Worm (Caenorhabditis elegans): ENCODE measurements around the gene rde-8.

Gene rde-8

DNA sequence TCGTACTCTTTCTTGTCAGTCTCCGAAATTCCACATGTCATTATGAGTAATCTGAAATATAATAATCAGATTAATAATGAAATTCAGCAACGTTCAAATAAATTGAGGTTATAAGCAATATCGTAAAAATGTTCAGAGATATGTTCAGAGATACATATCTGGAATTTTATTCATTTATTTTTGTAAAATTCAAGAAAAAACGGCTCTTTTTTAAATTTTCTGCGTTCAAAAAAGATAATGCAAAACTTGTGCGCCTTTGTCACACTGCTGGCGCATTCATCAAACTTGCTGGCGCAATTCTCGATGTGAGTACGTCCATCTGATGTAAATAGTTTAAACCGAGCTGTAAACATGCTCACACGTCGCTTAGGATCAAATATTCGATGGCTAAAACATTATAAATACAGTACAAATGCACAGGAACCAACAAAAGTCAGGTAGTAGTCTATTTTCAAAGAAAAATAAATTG lies at the start of gene rde-8, which contains the start of gene ZC477.3:
Gene rde-8, minus strand, starts transcription at position 51 of the 469 bp plus-strand sequence.
Gene ZC477.3, plus strand, starts transcription at position 282 of the 469 bp plus-strand sequence.
- TF ChIP-seq unc-62 (GFP tag; optimal IDR thresholded peaks at IDR 0.05): no peak

DNA sequence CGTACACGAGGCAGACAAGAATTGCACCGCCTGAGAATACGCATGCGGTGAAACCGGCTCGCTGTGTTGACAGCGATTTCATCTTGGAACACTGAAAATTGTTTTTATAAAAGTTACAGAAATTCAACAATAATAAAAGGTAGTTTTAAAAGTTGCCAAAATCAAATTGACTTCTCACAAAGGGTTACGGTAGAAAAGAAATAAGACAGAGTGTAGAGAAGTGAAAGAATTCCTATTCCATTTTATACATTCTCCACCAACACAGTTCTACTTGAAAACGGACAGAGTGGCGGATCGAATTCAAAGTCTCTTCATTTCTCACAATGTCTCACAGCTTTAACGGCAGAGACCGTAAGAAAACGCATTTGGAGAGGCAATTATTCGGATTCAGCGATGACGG lies 49.3 kb upstream of the rde-8 start, which contains the start of gene col-113:
Gene col-113, minus strand, starts transcription at position 101 of the 400 bp plus-strand sequence.
- no peak for TF ChIP-seq unc-62 (GFP tag; optimal IDR thresholded peaks at IDR 0.05)

DNA sequence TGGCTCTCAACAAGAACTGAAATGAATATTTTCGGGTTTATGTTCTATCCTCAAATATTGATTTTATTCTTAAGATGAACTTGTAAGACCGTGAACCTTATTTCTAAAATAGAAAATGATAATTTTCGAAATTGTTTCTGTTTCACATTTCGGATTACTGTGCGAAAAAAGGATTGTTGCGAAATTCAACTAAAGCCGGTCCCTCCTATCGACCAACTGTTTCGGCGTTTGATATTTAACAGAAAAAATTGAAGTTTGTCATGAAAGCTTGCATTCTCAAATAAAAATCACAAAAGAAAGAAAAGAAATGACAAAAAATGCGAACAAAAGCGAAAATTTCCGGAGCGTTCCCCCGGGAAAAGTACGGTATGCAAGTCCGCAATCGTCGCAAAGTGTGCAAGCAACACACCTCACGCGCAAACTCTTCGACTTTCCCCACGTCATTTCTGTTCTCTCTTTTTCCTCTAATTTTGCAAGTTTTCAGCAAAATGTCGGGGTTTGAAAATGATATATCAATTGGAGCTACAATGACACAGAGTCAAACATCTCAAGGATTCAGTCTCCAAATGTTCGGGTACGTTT lies 46.0 kb upstream of the rde-8 start, which contains the start of gene C34D4.4:
Gene C34D4.4, plus strand, starts transcription at position 342 of the 582 bp plus-strand sequence.
- TF ChIP-seq unc-62 (GFP tag; optimal IDR thresholded peaks at IDR 0.05): no peak

DNA sequence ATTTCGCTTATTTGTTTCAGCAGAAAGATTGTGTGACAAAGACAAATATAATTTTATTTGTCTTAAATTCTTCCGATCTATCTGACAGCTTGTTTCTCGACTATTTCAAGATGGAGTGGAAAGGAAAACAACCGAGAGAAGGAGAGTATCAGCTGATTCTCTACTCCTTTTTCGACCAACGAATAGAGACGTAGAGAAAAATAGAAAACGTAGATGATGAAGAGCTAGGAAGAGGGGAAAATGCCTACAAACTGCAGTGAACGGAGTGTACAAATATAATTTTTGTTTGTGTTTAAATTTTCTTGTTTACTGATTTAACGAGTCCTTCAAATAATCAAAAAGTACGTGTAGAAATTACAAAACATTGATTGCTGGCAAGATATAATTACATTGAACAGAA lies 44.7 kb upstream of the rde-8 start:
- TF ChIP-seq unc-62 (GFP tag; optimal IDR thresholded peaks at IDR 0.05): no peak

DNA sequence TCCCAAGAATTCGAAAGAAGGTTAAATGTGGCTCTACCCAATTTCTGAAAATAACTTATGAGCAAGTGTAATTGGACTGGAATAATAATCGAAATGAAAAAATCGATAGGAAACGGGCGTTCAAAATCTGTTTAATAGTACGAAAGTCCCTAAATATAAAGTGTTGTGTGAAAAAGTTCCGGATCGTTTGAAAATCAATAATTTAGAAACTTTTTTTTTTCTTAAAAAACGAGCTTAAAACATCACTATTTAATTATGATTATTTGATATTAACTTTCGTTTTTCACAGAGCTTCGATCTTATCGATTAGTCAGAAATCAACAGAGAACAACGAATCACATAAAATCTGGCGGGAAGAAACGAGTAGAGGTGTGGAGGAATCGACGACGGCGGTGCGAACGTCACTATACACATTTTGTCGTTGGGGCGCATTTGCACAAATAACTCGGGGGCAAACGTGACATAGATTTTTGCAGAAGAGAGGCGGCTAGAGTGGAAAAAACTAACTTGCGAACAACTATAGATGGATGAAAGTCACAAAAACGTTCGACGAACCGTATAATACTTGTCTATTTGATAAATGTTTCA lies 41.7 kb upstream of the rde-8 start, which contains the start of gene hecd-1:
Gene hecd-1, minus strand, starts transcription at position 51 of the 588 bp plus-strand sequence.
- TF ChIP-seq unc-62 (GFP tag; optimal IDR thresholded peaks at IDR 0.05): no peak

DNA sequence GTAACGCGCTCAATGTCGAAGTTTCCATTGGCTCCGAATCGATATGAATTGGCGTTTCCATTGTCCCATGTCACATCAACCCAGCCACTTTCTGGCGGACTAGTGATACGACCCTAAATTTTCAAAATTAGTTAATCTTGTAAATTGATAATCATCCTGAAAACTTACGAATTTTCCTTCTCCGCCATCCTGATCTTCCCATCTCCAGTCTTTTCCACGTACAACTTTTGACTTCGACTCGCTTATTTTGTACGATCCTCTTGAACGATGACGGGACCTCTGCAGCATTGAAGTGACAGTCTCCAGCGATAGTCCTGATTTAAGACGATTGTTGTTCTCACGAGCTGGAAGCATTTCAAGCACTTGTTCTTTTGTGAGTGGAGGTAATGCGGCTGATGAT lies 36.1 kb upstream of the rde-8 start:
- TF ChIP-seq unc-62 (GFP tag; optimal IDR thresholded peaks at IDR 0.05): no peak

DNA sequence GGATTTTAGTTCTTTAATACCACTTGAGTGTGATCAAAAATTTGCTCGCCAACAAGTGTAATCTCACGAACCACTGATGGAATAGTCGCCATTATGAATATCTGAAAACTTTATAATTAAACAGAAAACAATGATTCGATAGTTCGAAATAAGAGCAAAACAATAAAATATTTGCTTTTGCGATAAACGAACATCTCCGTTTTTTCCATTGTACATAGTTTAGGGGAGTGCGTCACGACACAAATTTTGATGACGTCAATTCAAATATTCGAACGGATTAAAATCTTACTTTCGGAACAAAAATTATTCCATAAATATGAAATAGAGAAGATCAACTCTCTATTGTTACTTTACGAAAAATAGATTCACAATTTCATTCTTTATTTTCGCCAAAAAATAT lies 30.9 kb upstream of the rde-8 start, which contains the start of gene mutd-1:
Gene mutd-1, minus strand, starts transcription at position 101 of the 400 bp plus-strand sequence.
- TF ChIP-seq unc-62 (GFP tag; optimal IDR thresholded peaks at IDR 0.05): no peak

DNA sequence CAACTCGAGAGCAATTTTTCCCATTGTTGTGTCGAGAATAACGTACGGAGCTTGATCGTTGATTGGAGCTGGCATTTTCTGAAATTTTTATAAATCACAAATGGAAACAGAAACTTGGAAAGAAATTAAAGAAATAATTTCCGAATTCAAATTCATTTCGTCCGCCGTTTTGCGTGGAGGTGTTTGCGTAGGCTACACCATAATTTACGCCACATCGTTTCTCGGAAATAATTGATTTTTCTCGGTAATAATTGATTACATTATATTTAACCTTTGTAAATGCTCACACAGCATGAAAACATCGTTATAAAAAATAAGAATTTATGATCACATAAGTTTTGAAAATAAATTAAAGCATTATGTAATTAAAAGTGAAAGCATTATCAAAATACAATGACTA lies 30.1 kb upstream of the rde-8 start, which contains the start of gene cyn-12:
Gene cyn-12, minus strand, starts transcription at position 78 of the 400 bp plus-strand sequence.
- TF ChIP-seq unc-62 (GFP tag; optimal IDR thresholded peaks at IDR 0.05): no peak

DNA sequence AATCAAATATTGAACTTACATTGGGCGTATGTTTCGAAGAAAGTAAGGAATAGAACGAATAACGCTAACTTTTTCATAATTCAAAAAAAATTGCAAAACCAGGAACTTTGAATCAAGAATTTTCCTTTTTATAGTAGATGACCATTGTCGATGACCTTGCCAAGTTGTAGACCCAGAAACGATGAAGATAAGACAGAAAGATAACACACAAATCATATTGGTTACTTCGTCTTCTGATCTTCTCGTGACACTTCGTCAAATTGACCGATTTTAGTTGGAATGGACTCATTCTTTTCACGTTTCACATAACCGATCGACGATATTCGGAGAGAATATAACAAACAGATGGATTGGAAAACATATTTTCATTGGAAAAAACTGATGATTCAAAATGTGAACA lies 28.7 kb upstream of the rde-8 start, which contains the start of gene grsp-3:
Gene grsp-3, minus strand, starts transcription at position 149 of the 400 bp plus-strand sequence.
- TF ChIP-seq unc-62 (GFP tag; optimal IDR thresholded peaks at IDR 0.05): no peak

DNA sequence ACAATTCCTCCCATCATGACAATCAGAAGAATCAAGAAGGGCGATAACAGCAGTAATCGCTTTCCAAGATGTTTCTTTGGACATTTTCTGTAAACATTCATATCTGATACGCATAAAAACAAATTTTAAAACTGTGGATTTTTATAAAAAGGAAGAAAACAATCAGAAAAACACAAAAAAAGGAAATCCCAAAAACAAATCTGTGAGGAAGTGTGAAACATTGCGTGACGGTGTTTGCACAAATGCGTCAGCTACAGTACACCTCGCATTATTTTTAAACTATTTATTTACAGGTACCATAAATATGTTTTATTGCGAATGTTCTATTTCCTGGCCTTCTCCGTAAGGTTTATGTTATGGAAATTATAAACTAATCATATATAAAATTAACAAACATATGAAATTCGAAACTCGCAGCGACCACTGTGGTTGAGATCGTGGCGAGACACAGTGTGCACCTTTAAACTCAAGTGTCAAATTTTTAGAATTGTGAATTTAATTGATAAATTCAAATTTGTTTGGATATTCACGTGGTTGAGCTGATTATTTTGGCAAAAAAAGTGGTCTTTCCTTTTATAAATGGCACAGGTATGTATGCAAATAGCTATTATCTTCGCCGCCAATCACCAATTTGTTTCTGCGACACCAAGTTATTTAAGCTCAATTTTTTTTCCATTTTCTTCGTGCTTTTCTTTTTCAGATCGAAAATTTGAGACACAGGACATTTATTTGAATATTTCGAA lies 18.4 kb upstream of the rde-8 start, which contains the start of the genes C34D4.10 and str-48:
Gene C34D4.10, minus strand, starts transcription at position 101 of the 743 bp plus-strand sequence.
Gene str-48, plus strand, starts transcription at position 693 of the 743 bp plus-strand sequence.
- TF ChIP-seq unc-62 (GFP tag; optimal IDR thresholded peaks at IDR 0.05): no peak

DNA sequence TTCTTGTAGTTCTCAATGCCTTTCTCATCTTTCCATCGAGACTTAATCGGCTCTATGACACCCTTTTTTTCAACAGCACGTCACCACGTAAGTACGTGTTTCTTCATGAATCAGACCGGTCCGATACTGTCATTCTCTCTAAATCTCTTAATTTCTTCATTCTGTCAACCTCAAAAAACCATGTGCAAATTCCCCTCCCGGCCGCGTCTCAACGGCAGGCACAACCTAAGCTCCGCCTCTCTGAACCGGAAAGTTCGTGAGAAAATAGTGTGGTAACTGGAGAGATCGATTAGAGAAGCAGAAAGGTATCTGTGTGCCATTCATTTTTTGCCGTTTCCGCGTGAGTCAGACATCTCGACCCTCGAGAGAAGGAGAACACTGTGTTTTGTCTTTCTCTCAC lies 11.5 kb upstream of the rde-8 start, which contains the start of gene nas-8:
Gene nas-8, plus strand, starts transcription at position 301 of the 400 bp plus-strand sequence.
- no peak for TF ChIP-seq unc-62 (GFP tag; optimal IDR thresholded peaks at IDR 0.05)

DNA sequence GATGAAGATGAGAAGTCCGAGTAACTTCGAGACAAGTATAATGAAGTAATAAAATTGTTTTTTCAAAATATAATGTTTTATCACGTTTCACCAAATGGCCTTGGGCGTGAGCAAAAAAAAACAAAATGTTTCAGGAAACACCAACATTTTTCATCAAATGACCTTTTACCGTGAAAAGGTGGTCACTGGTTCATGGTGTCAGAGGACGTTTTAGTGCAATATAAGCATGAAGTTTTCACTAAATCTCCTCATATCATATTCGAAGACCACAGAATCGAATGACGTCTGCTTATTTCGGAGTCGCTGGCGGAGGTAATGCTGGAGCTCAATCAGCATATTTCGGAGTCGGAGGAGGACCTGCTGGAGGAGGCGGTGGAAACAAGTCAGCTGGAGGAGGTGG lies 8.3 kb upstream of the rde-8 start, which contains the start of the genes ZC477.7 and ssq-3:
Gene ZC477.7, minus strand, starts transcription at position 101 of the 400 bp plus-strand sequence.
Gene ssq-3, plus strand, starts transcription at position 251 of the 400 bp plus-strand sequence.
- TF ChIP-seq unc-62 (GFP tag; optimal IDR thresholded peaks at IDR 0.05): no peak

DNA sequence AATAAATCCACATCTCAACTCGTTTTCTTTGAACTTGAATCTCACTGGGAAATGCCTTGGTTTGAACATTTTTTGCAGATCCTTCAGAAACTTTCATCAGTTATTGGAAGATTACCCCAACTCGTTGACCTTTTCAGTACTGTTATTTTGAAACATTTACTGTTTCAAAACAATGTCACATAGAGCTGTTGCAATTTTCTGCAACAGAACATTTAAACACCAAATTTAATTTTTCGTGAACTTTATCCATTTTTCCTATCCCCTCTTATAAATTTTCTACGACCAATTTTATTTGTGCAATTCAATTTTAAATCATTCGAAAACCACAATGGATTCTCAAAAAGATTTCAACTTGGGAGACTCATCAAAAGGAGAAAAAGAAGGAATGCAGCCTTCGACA lies 4.8 kb upstream of the rde-8 start, which contains the start of gene ZC477.2:
Gene ZC477.2, plus strand, starts transcription at position 301 of the 400 bp plus-strand sequence.
- no peak for TF ChIP-seq unc-62 (GFP tag; optimal IDR thresholded peaks at IDR 0.05)

DNA sequence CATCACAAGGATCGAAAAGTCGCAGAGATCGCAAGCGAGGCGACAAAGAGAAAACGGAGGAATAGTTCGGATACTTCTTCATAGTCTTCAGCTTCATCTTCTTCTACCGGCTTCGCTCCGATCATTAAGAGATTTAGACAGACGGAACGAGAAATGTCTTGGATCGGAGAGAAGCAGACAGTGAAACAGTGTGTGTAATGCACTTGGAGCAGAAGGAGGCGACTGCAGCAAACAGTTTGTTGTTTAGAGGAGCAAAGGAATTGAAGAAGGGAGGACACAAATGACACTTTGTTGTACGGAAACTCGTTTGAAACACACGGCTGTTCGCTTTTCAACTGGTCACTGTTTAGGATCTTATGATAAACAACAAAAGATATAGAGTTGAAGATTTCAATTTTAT lies 3.7 kb downstream of the rde-8 start:
- no peak for TF ChIP-seq unc-62 (GFP tag; optimal IDR thresholded peaks at IDR 0.05)

DNA sequence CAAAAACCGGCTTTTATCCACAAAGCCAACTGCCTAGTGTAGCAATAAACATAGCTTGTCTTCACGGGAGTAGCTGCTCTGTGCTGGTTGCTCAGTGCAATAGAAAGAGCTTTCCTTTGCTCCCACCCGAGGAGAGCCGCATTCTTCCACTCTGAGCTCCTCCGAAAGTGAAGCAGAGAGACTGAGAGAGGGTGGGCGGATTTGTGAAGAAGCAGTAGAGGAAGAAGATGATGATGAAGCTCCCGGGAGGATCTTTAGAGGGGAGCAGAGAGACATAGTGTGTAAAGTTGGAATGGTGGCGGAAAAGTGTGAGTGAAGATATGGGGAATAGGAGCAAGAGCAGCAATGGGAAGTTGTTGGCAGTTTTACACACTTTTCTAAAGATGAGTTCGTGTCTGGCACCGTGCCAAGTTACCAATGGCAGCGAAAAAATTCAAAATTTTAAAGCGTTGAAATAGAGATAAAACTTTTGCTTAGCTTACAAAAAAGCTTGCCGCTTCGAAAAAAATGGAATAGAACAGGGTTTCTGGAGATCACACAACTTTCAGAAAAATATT lies 4.5 kb downstream of the rde-8 start, which contains the start of gene ZC477.4:
Gene ZC477.4, minus strand, starts transcription at position 276 of the 557 bp plus-strand sequence.
- TF ChIP-seq unc-62 (GFP tag; optimal IDR thresholded peaks at IDR 0.05): no peak

Data from whole organism, dauer.